Worm (Caenorhabditis elegans) whole organism, L3 larva: ENCODE measurements around the gene inx-18.

Experiments used
- R02D3.7 ChIP-seq: fragments of 150-350 bp; optimal IDR thresholded peaks from 2 replicates; lab custom pipeline; 2014; ENCODE audit warnings: missing biosample characterization, missing genetic modification characterization
- ZK546.5 ChIP-seq: sonication (generic microtip); optimal IDR thresholded peaks from 2 replicates; lab custom pipeline; 2017; ENCODE audit warnings: missing biosample characterization, missing genetic modification characterization
- aly-2 ChIP-seq: fragments of 150-350 bp; optimal IDR thresholded peaks from 2 replicates; lab custom pipeline; 2014; ENCODE audit warnings: missing biosample characterization, missing genetic modification characterization
- ama-1 ChIP-seq: fragments of 150-350 bp; optimal IDR thresholded peaks from 2 replicates; lab custom pipeline; 2018
- ceh-16 ChIP-seq: sonication (generic microtip); optimal IDR thresholded peaks from 2 replicates; lab custom pipeline; 2017; ENCODE audit warnings: missing biosample characterization, missing genetic modification characterization
- ceh-28 ChIP-seq: fragments of 150-350 bp; optimal IDR thresholded peaks from 2 replicates; lab custom pipeline; 2014; ENCODE audit warnings: missing biosample characterization, missing genetic modification reagents, missing genetic modification characterization
- ceh-9 ChIP-seq: sonication (generic microtip); optimal IDR thresholded peaks from 2 replicates; lab custom pipeline; 2018; ENCODE audit warnings: missing biosample characterization, missing genetic modification characterization
- daf-12 ChIP-seq: fragments of 150-350 bp; optimal IDR thresholded peaks from 2 replicates; lab custom pipeline; 2014; ENCODE audit warnings: missing biosample characterization, missing genetic modification reagents, missing genetic modification characterization
- egl-27 ChIP-seq: sonication (generic microtip); optimal IDR thresholded peaks from 4 replicates; lab custom pipeline; 2017; ENCODE audit warnings: missing biosample characterization, missing genetic modification reagents, missing genetic modification characterization
- egl-5 ChIP-seq: fragments of 150-350 bp; optimal IDR thresholded peaks from 2 replicates; lab custom pipeline; 2017; ENCODE audit warnings: missing biosample characterization, missing genetic modification reagents, missing genetic modification characterization, inconsistent platforms
- elt-2 ChIP-seq: sonication (generic microtip); optimal IDR thresholded peaks from 2 replicates; lab custom pipeline; 2016; ENCODE audit warnings: missing genetic modification reagents, mild to moderate bottlenecking, missing genetic modification characterization, missing compliant biosample characterization
- elt-3 ChIP-seq, 3 experiments: fragments of 150-350 bp in 1 of 3; sonication (generic microtip) in 2 of 3; optimal IDR thresholded peaks; 2 replicates in 2 of 3; 4 replicates in 1 of 3; lab custom pipeline; 2014 to 2017; ENCODE audit warnings: missing biosample characterization in 3 of 3, missing genetic modification characterization in 3 of 3
- eor-1 ChIP-seq, 2 experiments: fragments of 150-350 bp; optimal IDR thresholded peaks; 2 replicates each; lab custom pipeline; 2014 to 2018; ENCODE audit warnings: missing biosample characterization in 2 of 2, missing genetic modification characterization in 2 of 2
- fkh-10 ChIP-seq: sonication (generic microtip); optimal IDR thresholded peaks from 2 replicates; lab custom pipeline; 2017; ENCODE audit warnings: missing biosample characterization, missing genetic modification reagents, missing genetic modification characterization
- fkh-2 ChIP-seq: fragments of 150-350 bp; optimal IDR thresholded peaks from 2 replicates; lab custom pipeline; 2014; ENCODE audit warnings: missing biosample characterization, missing genetic modification reagents, missing genetic modification characterization
- fos-1 ChIP-seq: fragments of 150-350 bp; optimal IDR thresholded peaks from 2 replicates; lab custom pipeline; 2014; ENCODE audit warnings: missing biosample characterization, missing genetic modification characterization
- hmg-11 ChIP-seq: sonication (generic microtip); optimal IDR thresholded peaks from 2 replicates; lab custom pipeline; 2016; ENCODE audit warnings: missing genetic modification characterization, missing compliant biosample characterization
- jun-1 ChIP-seq: fragments of 150-350 bp; optimal IDR thresholded peaks from 2 replicates; lab custom pipeline; 2014; ENCODE audit warnings: missing biosample characterization, missing genetic modification reagents, missing genetic modification characterization
- lin-15B ChIP-seq: fragments of 150-350 bp; optimal IDR thresholded peaks from 2 replicates; lab custom pipeline; 2014; ENCODE audit warnings: missing biosample characterization, missing genetic modification characterization
- lin-39 ChIP-seq: fragments of 150-350 bp; optimal IDR thresholded peaks from 2 replicates; lab custom pipeline; 2018; ENCODE audit warnings: missing biosample characterization, missing genetic modification reagents, missing genetic modification characterization
- lsy-12 ChIP-seq: sonication (generic microtip); optimal IDR thresholded peaks from 2 replicates; lab custom pipeline; 2016; ENCODE audit warnings: mild to moderate bottlenecking, missing genetic modification characterization, missing compliant biosample characterization
- mdl-1 ChIP-seq: fragments of 150-350 bp; optimal IDR thresholded peaks from 2 replicates; lab custom pipeline; 2014; ENCODE audit warnings: missing biosample characterization, missing genetic modification characterization
- mml-1 ChIP-seq: fragments of 150-350 bp; sonication (generic microtip); optimal IDR thresholded peaks from 3 replicates; lab custom pipeline; 2014; ENCODE audit warnings: missing biosample characterization, missing genetic modification characterization
- nfya-1 ChIP-seq: sonication (generic microtip); optimal IDR thresholded peaks from 2 replicates; lab custom pipeline; 2017; ENCODE audit warnings: missing genetic modification characterization, mild to moderate bottlenecking, missing compliant biosample characterization, antibody characterized with exemption, moderate library complexity; ENCODE audit not compliant: insufficient read depth
- nhr-11 ChIP-seq: fragments of 150-350 bp; optimal IDR thresholded peaks from 2 replicates; lab custom pipeline; 2014; ENCODE audit warnings: missing biosample characterization, missing genetic modification characterization
- nhr-12 ChIP-seq: fragments of 150-350 bp; optimal IDR thresholded peaks from 2 replicates; lab custom pipeline; 2014; ENCODE audit warnings: missing biosample characterization, missing genetic modification characterization
- nhr-23 ChIP-seq: fragments of 150-350 bp; optimal IDR thresholded peaks from 2 replicates; lab custom pipeline; 2014; ENCODE audit warnings: missing biosample characterization, missing genetic modification reagents, missing genetic modification characterization
- nhr-237 ChIP-seq: fragments of 150-350 bp; optimal IDR thresholded peaks from 2 replicates; lab custom pipeline; 2014; ENCODE audit warnings: missing biosample characterization, missing genetic modification characterization
- nhr-25 ChIP-seq: sonication (generic microtip); optimal IDR thresholded peaks from 2 replicates; lab custom pipeline; 2017; ENCODE audit warnings: missing biosample characterization, missing genetic modification characterization
- nhr-28 ChIP-seq: fragments of 150-350 bp; optimal IDR thresholded peaks from 2 replicates; lab custom pipeline; 2014; ENCODE audit warnings: missing biosample characterization, missing genetic modification characterization
- nhr-43 ChIP-seq: sonication (generic microtip); optimal IDR thresholded peaks from 2 replicates; lab custom pipeline; 2016; ENCODE audit warnings: mild to moderate bottlenecking, missing genetic modification characterization, missing compliant biosample characterization; ENCODE audit not compliant: poor library complexity, severe bottlenecking
- nhr-67 ChIP-seq: fragments of 150-350 bp; optimal IDR thresholded peaks from 2 replicates; lab custom pipeline; 2014; ENCODE audit warnings: missing biosample characterization, missing genetic modification characterization
- nhr-76 ChIP-seq: fragments of 150-350 bp; sonication (generic microtip); optimal IDR thresholded peaks from 5 replicates; lab custom pipeline; 2014; ENCODE audit warnings: missing biosample characterization, missing genetic modification characterization
- pha-4 ChIP-seq: fragments of 150-350 bp; optimal IDR thresholded peaks from 2 replicates; lab custom pipeline; 2014; ENCODE audit warnings: missing biosample characterization, missing genetic modification reagents, missing genetic modification characterization
- pqm-1 ChIP-seq: fragments of 150-350 bp; optimal IDR thresholded peaks from 2 replicates; lab custom pipeline; 2017; ENCODE audit warnings: missing biosample characterization, missing genetic modification characterization, inconsistent platforms
- sea-2 ChIP-seq: fragments of 150-350 bp; sonication (generic microtip); optimal IDR thresholded peaks from 4 replicates; lab custom pipeline; 2014; ENCODE audit warnings: missing biosample characterization, missing genetic modification reagents, missing genetic modification characterization
- skn-1 ChIP-seq: fragments of 150-350 bp; optimal IDR thresholded peaks from 2 replicates; lab custom pipeline; 2014; ENCODE audit warnings: missing biosample characterization, missing genetic modification characterization
- snpc-4 ChIP-seq: fragments of 150-350 bp; optimal IDR thresholded peaks from 2 replicates; lab custom pipeline; 2014; ENCODE audit warnings: missing biosample characterization, missing genetic modification characterization
- tbx-2 ChIP-seq: sonication (generic microtip); optimal IDR thresholded peaks from 2 replicates; lab custom pipeline; 2016; ENCODE audit warnings: mild to moderate bottlenecking, missing genetic modification characterization, missing compliant biosample characterization
- unc-39 ChIP-seq: sonication (generic microtip); optimal IDR thresholded peaks from 4 replicates; lab custom pipeline; 2017; ENCODE audit warnings: missing biosample characterization, missing genetic modification characterization
- unc-62 ChIP-seq: fragments of 150-350 bp; sonication (generic microtip); optimal IDR thresholded peaks from 4 replicates; lab custom pipeline; 2014; ENCODE audit warnings: missing biosample characterization, missing genetic modification reagents, missing genetic modification characterization
- zag-1 ChIP-seq: fragments of 150-350 bp; optimal IDR thresholded peaks from 2 replicates; lab custom pipeline; 2014; ENCODE audit warnings: missing biosample characterization, missing genetic modification characterization
- ztf-11 ChIP-seq: fragments of 150-350 bp; optimal IDR thresholded peaks from 2 replicates; lab custom pipeline; 2014; ENCODE audit warnings: missing biosample characterization, missing genetic modification characterization

The inx-18 gene

DNA sequence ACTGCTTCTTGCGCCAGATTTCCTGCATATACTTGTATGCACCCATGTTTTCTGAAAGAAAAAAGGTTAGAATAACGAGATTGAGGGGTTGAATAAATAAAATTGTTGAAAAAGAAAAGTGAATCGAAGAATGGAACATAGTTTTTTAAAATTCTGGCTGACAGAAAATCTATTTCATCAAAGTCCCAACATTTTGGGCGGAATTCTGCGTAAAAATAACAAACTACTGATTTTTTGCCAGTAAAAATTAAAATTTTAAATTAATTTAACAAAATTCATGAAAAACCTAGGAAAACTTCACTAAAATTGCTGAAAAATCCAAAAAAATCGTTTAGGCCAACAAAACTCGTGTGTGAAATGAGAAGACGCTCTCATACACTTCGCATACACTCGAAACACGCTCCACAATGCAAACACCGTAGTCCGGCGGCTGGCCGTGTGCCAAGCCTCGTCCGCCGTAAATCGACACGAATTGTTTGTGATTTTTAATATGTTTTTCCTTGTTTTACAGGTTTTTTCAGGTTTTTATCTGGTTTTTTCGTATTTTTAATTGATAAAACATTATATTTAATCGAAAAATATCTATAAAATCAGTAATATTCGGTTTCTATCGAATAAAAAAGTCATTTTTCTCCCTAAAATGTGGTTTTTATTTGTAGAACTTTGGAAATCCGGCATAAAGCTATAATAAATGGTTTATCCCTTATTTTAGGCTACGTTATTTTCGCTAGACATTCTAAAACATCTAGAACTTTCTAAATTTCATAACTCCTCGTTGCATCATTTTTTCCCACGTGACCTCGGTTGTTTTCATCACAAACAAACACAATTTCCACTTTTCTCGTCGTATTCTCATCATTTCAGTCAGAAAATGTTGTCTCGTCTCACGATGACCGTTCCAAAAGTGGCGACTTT lies 48.6 kb downstream of the inx-18 start, which contains the start of the genes rpl-15 and K11H12.8 (continued):
- TF ChIP-seq eor-1 (tag; optimal IDR thresholded peaks at IDR 0.05; lab: Kevin White, UChicago) (no peak), lsy-12 (tag; lab: Kevin White, UChicago) (peak; percentile 100), fkh-2 (tag; lab: Kevin White, UChicago) (peak; percentile 89), daf-12 (tag; lab: Kevin White, UChicago) (peak; percentile 79), R02D3.7 (tag; lab: Kevin White, UChicago) (peak; percentile 99), ceh-9 (tag; lab: Kevin White, UChicago) (no peak), lin-15B (tag; lab: Kevin White, UChicago) (peak; percentile 99), egl-5 (peak; percentile 98), ZK546.5 (tag; lab: Kevin White, UChicago) (peak; percentile 76), zag-1 (tag; lab: Kevin White, UChicago) (peak; percentile 88), mdl-1 (tag; lab: Kevin White, UChicago) (peak; percentile 96), ztf-11 (tag; lab: Kevin White, UChicago) (peak; percentile 71), unc-62 (GFP tag; lab: Kevin White, UChicago) (peak; percentile 98), unc-39 (tag; lab: Kevin White, UChicago) (peak; percentile 66), mml-1 (tag; lab: Kevin White, UChicago) (no peak), nhr-43 (tag; lab: Kevin White, UChicago) (peak; percentile 99), nhr-23 (tag; lab: Kevin White, UChicago) (peak; percentile 100), pha-4 (tag; lab: Kevin White, UChicago) (peak; percentile 100), fos-1 (tag; lab: Kevin White, UChicago) (peak; percentile 99), nfya-1 (peak; percentile 100), nhr-237 (tag; lab: Kevin White, UChicago) (no peak), sea-2 (peak; percentile 69)

DNA sequence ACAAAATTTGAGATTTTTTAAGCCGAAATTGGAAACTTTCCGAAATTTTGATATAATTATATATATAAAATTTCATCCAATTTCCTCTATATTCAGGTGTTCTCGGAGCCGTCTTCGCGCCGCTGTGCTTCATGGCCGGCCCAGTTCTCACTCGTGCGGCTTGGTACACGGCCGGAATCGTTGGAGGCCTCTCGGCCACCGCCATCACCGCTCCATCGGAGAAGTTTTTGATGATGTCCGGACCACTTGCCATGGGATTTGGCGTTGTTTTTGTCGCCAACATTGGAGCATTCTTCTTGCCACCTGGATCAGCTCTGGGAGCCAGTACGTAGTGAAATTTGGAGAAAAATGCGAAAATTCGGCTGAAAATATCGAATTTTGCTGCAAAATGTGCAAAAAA lies 50.9 kb downstream of the inx-18 start:
- TF ChIP-seq egl-27 (tag; lab: Kevin White, UChicago) (no peak), lin-15B (tag; lab: Kevin White, UChicago) (no peak), nfya-1 (no peak), fos-1 (tag; lab: Kevin White, UChicago) (no peak), nhr-237 (tag; lab: Kevin White, UChicago) (no peak), pqm-1 (no peak), ceh-28 (tag; lab: Kevin White, UChicago) (no peak)
- TF ChIP-seq, all 47 proteins: peak for 0

DNA sequence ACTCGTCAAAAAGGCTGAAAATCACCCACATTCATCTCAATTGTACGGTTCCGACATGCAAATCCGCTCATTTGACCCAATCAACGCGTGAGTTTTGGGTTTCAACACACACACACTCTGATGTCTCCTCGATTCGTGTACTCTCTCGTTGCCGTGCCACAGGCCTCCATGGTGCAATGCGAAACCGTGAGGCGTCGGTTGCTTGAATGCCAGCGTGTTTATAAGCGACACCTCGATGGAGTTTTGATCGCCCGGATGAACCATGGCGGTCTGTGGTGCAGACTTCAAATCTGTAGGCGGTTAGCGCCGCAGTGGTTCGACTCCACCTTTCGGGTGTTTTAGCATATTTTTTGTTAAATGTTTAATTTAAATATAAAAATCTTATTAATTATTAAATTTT lies 51.8 kb downstream of the inx-18 start:
- TF ChIP-seq tbx-2 (no peak), nhr-76 (tag; lab: Kevin White, UChicago) (no peak), lin-15B (tag; lab: Kevin White, UChicago) (peak; percentile 45), nhr-67 (tag; lab: Kevin White, UChicago) (no peak), R02D3.7 (tag; lab: Kevin White, UChicago) (peak; percentile 40), lsy-12 (tag; lab: Kevin White, UChicago) (peak; percentile 13), sea-2 (no peak), ceh-16 (tag; lab: Kevin White, UChicago) (no peak), daf-12 (tag; lab: Kevin White, UChicago) (no peak), snpc-4 (peak; percentile 98), egl-27 (tag; lab: Kevin White, UChicago) (no peak), unc-62 (GFP tag; lab: Kevin White, UChicago) (no peak), ceh-28 (tag; lab: Kevin White, UChicago) (no peak), nhr-12 (tag; lab: Kevin White, UChicago) (no peak), nfya-1 (peak; percentile 58), jun-1 (tag; lab: Kevin White, UChicago) (no peak), fkh-10 (GFP tag; lab: Kevin White, UChicago) (no peak), ama-1 (peak; percentile 76), ZK546.5 (tag; lab: Kevin White, UChicago) (no peak), hmg-11 (tag; lab: Kevin White, UChicago) (no peak), egl-5 (no peak), nhr-28 (tag; lab: Kevin White, UChicago) (no peak), fkh-2 (tag; lab: Kevin White, UChicago) (no peak), mdl-1 (tag; lab: Kevin White, UChicago) (no peak), nhr-11 (tag; lab: Kevin White, UChicago) (no peak), elt-3 (tag; optimal IDR thresholded peaks at IDR 0.05; lab: Kevin White, UChicago) (no peak), eor-1 (tag; optimal IDR thresholded peaks at IDR 0.05; lab: Kevin White, UChicago) (no peak), lin-39 (tag; lab: Kevin White, UChicago) (peak; percentile 65), nhr-23 (tag; lab: Kevin White, UChicago) (peak; percentile 5), elt-2 (tag; lab: Kevin White, UChicago) (peak; percentile 22), unc-39 (tag; lab: Kevin White, UChicago) (no peak), ztf-11 (tag; lab: Kevin White, UChicago) (no peak), pha-4 (tag; lab: Kevin White, UChicago) (peak; percentile 13), fos-1 (tag; lab: Kevin White, UChicago) (no peak), nhr-25 (tag; lab: Kevin White, UChicago) (no peak), skn-1 (peak; percentile 40), zag-1 (tag; lab: Kevin White, UChicago) (no peak), aly-2 (tag; lab: Kevin White, UChicago) (no peak), pqm-1 (no peak)
